Fruit fly (Drosophila melanogaster) whole organism, prepupa: ENCODE measurements around the gene CG43072.

Experiments
- Blimp-1 ChIP-seq: fragments of 200-800 bp; sonication (Bioruptor generic); optimal IDR thresholded peaks from 3 replicates; lab custom pipeline; 2017; ENCODE audit warnings: missing biosample characterization, missing genetic modification characterization, mild to moderate bottlenecking, moderate library complexity, missing genetic modification reagents
- CG10631 ChIP-seq: fragments of 200-800 bp; sonication (Bioruptor generic); optimal IDR thresholded peaks from 2 replicates; lab custom pipeline; 2016; ENCODE audit warnings: missing biosample characterization, missing genetic modification characterization
- CG11902 ChIP-seq: fragments of 200-800 bp; sonication (Bioruptor generic); optimal IDR thresholded peaks from 3 replicates; lab custom pipeline; 2016; ENCODE audit warnings: missing biosample characterization, missing genetic modification characterization
- CG15336 ChIP-seq: fragments of 200-800 bp; sonication (Bioruptor generic); IDR thresholded peaks from 2 replicates; pipeline ENCODE4 v1.3.6; 2022; ENCODE audit warnings: missing biosample characterization, missing genetic modification characterization
- CG16779 ChIP-seq: fragments of 200-800 bp; sonication (Bioruptor generic); optimal IDR thresholded peaks from 3 replicates; lab custom pipeline; 2017; ENCODE audit warnings: missing biosample characterization, mild to moderate bottlenecking, missing genetic modification characterization
- CG3032 ChIP-seq: fragments of 200-800 bp; optimal IDR thresholded peaks from 2 replicates; lab custom pipeline; 2019; ENCODE audit warnings: missing biosample characterization, mild to moderate bottlenecking, missing genetic modification characterization, moderate library complexity
- CG31627 ChIP-seq: fragments of 200-800 bp; sonication (Bioruptor generic); optimal IDR thresholded peaks from 3 replicates; lab custom pipeline; 2016; ENCODE audit warnings: missing biosample characterization, missing genetic modification characterization
- CG32006 ChIP-seq: fragments of 200-800 bp; sonication (Bioruptor generic); optimal IDR thresholded peaks from 3 replicates; lab custom pipeline; 2017; ENCODE audit warnings: missing biosample characterization, mild to moderate bottlenecking, missing genetic modification characterization
- CG34406 ChIP-seq: fragments of 200-800 bp; sonication (Bioruptor generic); optimal IDR thresholded peaks from 3 replicates; lab custom pipeline; 2016; ENCODE audit warnings: missing biosample characterization, missing genetic modification characterization
- CG3919 ChIP-seq: fragments of 200-800 bp; sonication (Bioruptor generic); optimal IDR thresholded peaks from 3 replicates; lab custom pipeline; 2016; ENCODE audit warnings: missing biosample characterization, missing genetic modification characterization
- CG6792 ChIP-seq: fragments of 200-800 bp; sonication (Bioruptor generic); optimal IDR thresholded peaks from 3 replicates; lab custom pipeline; 2016; ENCODE audit warnings: missing biosample characterization, missing genetic modification characterization
- CG6854 ChIP-seq: fragments of 200-800 bp; sonication (Bioruptor generic); optimal IDR thresholded peaks from 2 replicates; lab custom pipeline; 2017; ENCODE audit warnings: missing biosample characterization, mild to moderate bottlenecking, missing genetic modification characterization
- CG7368 ChIP-seq: fragments of 200-800 bp; sonication (Bioruptor generic); optimal IDR thresholded peaks from 3 replicates; lab custom pipeline; 2016; ENCODE audit warnings: missing biosample characterization, missing genetic modification characterization
- CG8119 ChIP-seq: fragments of 200-800 bp; sonication (Bioruptor generic); IDR thresholded peaks from 3 replicates; pipeline ENCODE4 v1.3.6; 2022; ENCODE audit warnings: missing biosample characterization, missing genetic modification characterization
- CG8319 ChIP-seq: fragments of 200-800 bp; sonication (Bioruptor generic); optimal IDR thresholded peaks from 3 replicates; lab custom pipeline; 2016; ENCODE audit warnings: missing biosample characterization, missing genetic modification characterization
- CG8632 ChIP-seq: fragments of 200-800 bp; sonication (Bioruptor generic); optimal IDR thresholded peaks from 3 replicates; lab custom pipeline; 2016; ENCODE audit warnings: missing biosample characterization, missing genetic modification characterization
- Eip78C ChIP-seq: fragments of 200-800 bp; sonication (Bioruptor generic); peaks from one replicate; lab custom pipeline; 2016; ENCODE audit warnings: missing biosample characterization, missing genetic modification characterization
- Ets96B ChIP-seq: fragments of 200-800 bp; optimal IDR thresholded peaks from 2 replicates; lab custom pipeline; 2019; ENCODE audit warnings: missing biosample characterization, mild to moderate bottlenecking, missing genetic modification characterization, moderate library complexity
- Gug ChIP-seq: fragments of 200-800 bp; sonication (Bioruptor generic); IDR thresholded peaks from 2 replicates; pipeline ENCODE4 v1.3.6; 2022; ENCODE audit warnings: missing biosample characterization, missing genetic modification characterization
- Hr38 ChIP-seq: sonication (Bioruptor generic); optimal IDR thresholded peaks from 2 replicates; lab custom pipeline; 2016; ENCODE audit warnings: missing biosample characterization, missing genetic modification characterization
- Hr39 ChIP-seq: fragments of 200-800 bp; sonication (Bioruptor generic); optimal IDR thresholded peaks from 2 replicates; lab custom pipeline; 2016; ENCODE audit warnings: missing biosample characterization, missing genetic modification characterization
- Hr4 ChIP-seq: fragments of 200-800 bp; sonication (Bioruptor generic); optimal IDR thresholded peaks from 3 replicates; lab custom pipeline; 2016; ENCODE audit warnings: missing biosample characterization, missing genetic modification characterization
- Lpt ChIP-seq: fragments of 200-800 bp; sonication (Bioruptor generic); optimal IDR thresholded peaks from 3 replicates; lab custom pipeline; 2016; ENCODE audit warnings: missing biosample characterization, missing genetic modification characterization
- Met ChIP-seq: fragments of 200-800 bp; sonication (Bioruptor generic); optimal IDR thresholded peaks from 3 replicates; lab custom pipeline; 2016; ENCODE audit warnings: missing biosample characterization, missing genetic modification characterization
- OdsH ChIP-seq: fragments of 200-800 bp; sonication (Bioruptor generic); optimal IDR thresholded peaks from 3 replicates; lab custom pipeline; 2016; ENCODE audit warnings: missing biosample characterization, missing genetic modification characterization
- Smox ChIP-seq: fragments of 200-800 bp; sonication (Bioruptor generic); optimal IDR thresholded peaks from 3 replicates; lab custom pipeline; 2016; ENCODE audit warnings: missing biosample characterization, missing genetic modification characterization
- achi ChIP-seq: fragments of 200-800 bp; sonication (Bioruptor generic); optimal IDR thresholded peaks from 3 replicates; lab custom pipeline; 2016; ENCODE audit warnings: missing biosample characterization, missing genetic modification characterization
- acj6 ChIP-seq: fragments of 200-800 bp; sonication (Bioruptor generic); optimal IDR thresholded peaks from 3 replicates; lab custom pipeline; 2016; ENCODE audit warnings: missing biosample characterization, missing genetic modification characterization
- cyc ChIP-seq: fragments of 200-800 bp; sonication (Bioruptor generic); optimal IDR thresholded peaks from 3 replicates; lab custom pipeline; 2016; ENCODE audit warnings: missing biosample characterization, missing genetic modification characterization
- dac ChIP-seq: fragments of 200-800 bp; sonication (Bioruptor generic); optimal IDR thresholded peaks from 2 replicates; lab custom pipeline; 2017; ENCODE audit warnings: missing biosample characterization, mild to moderate bottlenecking, missing genetic modification characterization
- dsx ChIP-seq: fragments of 200-800 bp; optimal IDR thresholded peaks from 3 replicates; lab custom pipeline; 2019; ENCODE audit warnings: missing biosample characterization, mild to moderate bottlenecking, missing genetic modification characterization, moderate library complexity; ENCODE audit not compliant: poor library complexity, severe bottlenecking
- esn ChIP-seq: fragments of 200-800 bp; sonication (Bioruptor generic); optimal IDR thresholded peaks from 2 replicates; lab custom pipeline; 2016; ENCODE audit warnings: missing biosample characterization, mild to moderate bottlenecking, missing genetic modification characterization, moderate library complexity
- lz ChIP-seq: fragments of 200-800 bp; sonication (Bioruptor generic); optimal IDR thresholded peaks from 3 replicates; lab custom pipeline; 2016; ENCODE audit warnings: missing biosample characterization, missing genetic modification characterization
- salr ChIP-seq, 2 experiments: fragments of 200-800 bp; sonication (Bioruptor generic); optimal IDR thresholded peaks; 3 replicates each; lab custom pipeline; 2016 to 2018; ENCODE audit warnings: missing biosample characterization in 2 of 2, missing genetic modification characterization in 2 of 2, mild to moderate bottlenecking in 1 of 2
- ss ChIP-seq, 2 experiments: fragments of 200-800 bp; sonication (Bioruptor generic); optimal IDR thresholded peaks; 2 replicates in 1 of 2; 3 replicates in 1 of 2; lab custom pipeline; 2017 to 2018; ENCODE audit warnings: mild to moderate bottlenecking in 2 of 2, missing biosample characterization in 2 of 2, missing genetic modification characterization in 2 of 2, moderate library complexity in 1 of 2
- svp ChIP-seq: fragments of 200-800 bp; sonication (Bioruptor generic); peaks from one replicate; lab custom pipeline; 2016; ENCODE audit warnings: missing biosample characterization, missing genetic modification characterization
- topi ChIP-seq: fragments of 200-800 bp; sonication (Bioruptor generic); optimal IDR thresholded peaks from 3 replicates; lab custom pipeline; 2016; ENCODE audit warnings: missing biosample characterization, missing genetic modification characterization

Gene CG43072

dm6 chr3L:21108454-21108853, 42.8 kb downstream of the CG43072 start:
- peak; percentile 17 for TF ChIP-seq dsx (GFP tag; lab: Kevin White, UChicago)
- TF ChIP-seq CG8319 (GFP tag; lab: Kevin White, UChicago), result no peak
- peak; percentile 5 for TF ChIP-seq CG31627 (GFP tag; lab: Kevin White, UChicago)
- TF ChIP-seq CG10631 (GFP tag; lab: Kevin White, UChicago), result peak; percentile 55
- TF ChIP-seq cyc, result peak; percentile 7
- TF ChIP-seq Hr38 (GFP tag; lab: Kevin White, UChicago), result no peak
- TF ChIP-seq CG3032, result peak; percentile 14
- TF ChIP-seq esn (GFP tag; lab: Kevin White, UChicago), result peak; percentile 75
- peak; percentile 3 for TF ChIP-seq CG11902
- no peak for TF ChIP-seq ss (GFP tag; optimal IDR thresholded peaks at IDR 0.05; lab: Kevin White, UChicago)
- TF ChIP-seq svp (GFP tag; lab: Kevin White, UChicago), result peak; percentile 62
- no peak for TF ChIP-seq salr (GFP tag; optimal IDR thresholded peaks at IDR 0.05; lab: Kevin White, UChicago)
- peak; percentile 61 for TF ChIP-seq achi (GFP tag; lab: Kevin White, UChicago)
- peak; percentile 40 for TF ChIP-seq CG3919 (GFP tag; lab: Kevin White, UChicago)
- peak; percentile 47 for TF ChIP-seq CG6792 (GFP tag; lab: Kevin White, UChicago)
- TF ChIP-seq Gug, result no peak
- peak; percentile 12 for TF ChIP-seq Hr39
- no peak for TF ChIP-seq CG7368 (GFP tag; lab: Kevin White, UChicago)
- TF ChIP-seq Eip78C (GFP tag; lab: Kevin White, UChicago), result peak; percentile 58
- TF ChIP-seq lz, result peak; percentile 22
- TF ChIP-seq Blimp-1 (GFP tag; lab: Kevin White, UChicago), result peak; percentile 70
- TF ChIP-seq Smox (GFP tag; lab: Kevin White, UChicago), result peak; percentile 30
- peak; percentile 40 for TF ChIP-seq CG6854 (GFP tag; lab: Kevin White, UChicago)
- peak; percentile 50 for TF ChIP-seq topi
- peak; percentile 34 for TF ChIP-seq acj6
- TF ChIP-seq CG8119 (GFP tag; lab: Robert Waterston, UW), result no peak
- peak; percentile 48 for TF ChIP-seq CG34406 (GFP tag; lab: Kevin White, UChicago)
- peak; percentile 40 for TF ChIP-seq CG32006
- TF ChIP-seq Met (GFP tag; lab: Kevin White, UChicago), result peak; percentile 47
- no peak for TF ChIP-seq Lpt (GFP tag; lab: Kevin White, UChicago)
- TF ChIP-seq OdsH, result peak; percentile 43
- TF ChIP-seq CG16779 (tag; lab: Kevin White, UChicago), result no peak
- peak; percentile 19 for TF ChIP-seq Ets96B (tag; lab: Kevin White, UChicago)
- TF ChIP-seq CG8632, result peak; percentile 43

- peak; percentile 76 for TF ChIP-seq Eip78C (GFP tag; lab: Kevin White, UChicago)
- no peak for TF ChIP-seq Gug
- peak; percentile 53 for TF ChIP-seq CG32006
- TF ChIP-seq acj6, result no peak
- 0 out of 2 replicates have a peak, but pooled peaks have one; percentile 26 for TF ChIP-seq CG15336 (GFP tag; lab: Robert Waterston, UW)
- TF ChIP-seq dac, result peak; percentile 2
- peak; percentile 49; the same call in 1 of the 3 replicates for TF ChIP-seq CG8119 (GFP tag; lab: Robert Waterston, UW)
- peak; percentile 36 for TF ChIP-seq Hr4 (GFP tag; lab: Kevin White, UChicago)
- TF ChIP-seq OdsH, result peak; percentile 5
Measured at dm6 chr3L:21113061-21113460, 47.4 kb downstream of the CG43072 start.
